Fruit fly (Drosophila melanogaster): ENCODE measurements around the gene CG17991.

DNA sequence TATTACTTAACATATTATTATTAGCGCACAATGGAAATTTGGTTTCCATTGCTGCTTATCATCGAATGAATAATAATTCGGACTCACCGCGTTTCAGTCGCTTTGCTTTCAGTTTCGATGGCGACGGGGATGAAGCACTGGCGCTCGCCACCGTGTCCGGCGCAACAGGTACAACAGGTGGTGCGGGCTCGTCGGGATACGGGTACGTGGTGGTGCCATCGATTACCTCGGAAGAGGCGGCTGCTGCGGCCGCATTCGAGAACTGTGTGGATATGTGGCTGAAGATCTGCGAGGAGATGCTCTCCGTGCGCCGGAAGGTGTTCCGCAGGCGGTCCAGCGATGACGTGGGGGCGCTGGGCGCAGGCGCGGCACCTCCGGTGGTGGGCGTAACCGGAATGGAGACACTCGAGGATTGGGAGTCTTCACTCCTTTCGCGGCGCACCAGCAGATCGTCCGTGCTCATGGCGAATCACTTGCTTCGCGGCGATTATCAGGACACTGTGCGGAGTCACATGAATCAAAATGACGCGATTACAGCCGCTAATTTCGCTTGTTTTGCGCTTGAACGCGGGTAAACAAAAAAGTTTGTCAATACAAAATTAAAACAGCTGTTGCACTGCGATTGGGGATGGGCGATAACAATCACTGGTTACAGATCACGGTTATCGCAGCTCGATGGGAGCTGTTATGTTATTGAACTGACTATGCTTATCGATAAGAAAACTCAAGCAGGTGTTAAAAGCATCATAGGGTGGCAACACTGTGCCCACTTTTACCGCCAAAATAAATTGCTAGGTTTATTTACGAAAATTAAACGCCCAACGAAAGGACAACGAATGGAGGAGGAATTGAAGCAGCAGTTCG, 2.4 kb upstream of the CG17991 start, which contains the start of the genes CG31064 and PolA2:
- TF ChIP-seq CG12219 (GFP tag; optimal IDR thresholded peaks at IDR 0.05) (no peak), CG31388 (GFP tag; optimal IDR thresholded peaks at IDR 0.05) (no peak), Abd-B (GFP tag; optimal IDR thresholded peaks at IDR 0.05) (no peak), Fer2 (tag; optimal IDR thresholded peaks at IDR 0.05) (no peak), Nf-YA (GFP tag; IDR thresholded peaks at IDR 0.05) (no peak), ara (GFP tag; IDR thresholded peaks at IDR 0.05) (0 out of 2 replicates have a peak, but pooled peaks have one; percentile 35), CG30020 (tag; optimal IDR thresholded peaks at IDR 0.05) (no peak), maf-S (GFP tag; optimal IDR thresholded peaks at IDR 0.05) (no peak)
